Worm (Caenorhabditis elegans) whole organism, L4 larva: Measurements from ENCODE around the gene lgc-30.

ENCODE experiments used
- D1046.2 ChIP-seq: fragments of 200-800 bp; sonication (Bioruptor generic); IDR thresholded peaks from 2 replicates; pipeline ENCODE4 v1.3.6; 2022; ENCODE audit warnings: missing genetic modification characterization, missing compliant biosample characterization
- F37D6.2 ChIP-seq: sonication (generic microtip); optimal IDR thresholded peaks from 2 replicates; lab custom pipeline; 2016; ENCODE audit warnings: mild to moderate bottlenecking, missing genetic modification characterization, missing compliant biosample characterization
- F44E2.7 ChIP-seq: fragments of 200-800 bp; sonication (Bioruptor generic); IDR thresholded peaks from 2 replicates; pipeline ENCODE4 v2.1.2; 2022; ENCODE audit warnings: missing genetic modification characterization, missing compliant biosample characterization
- Y105C5A.15 ChIP-seq: fragments of 200-800 bp; sonication (Bioruptor generic); IDR thresholded peaks from 2 replicates; pipeline ENCODE4 v1.3.6; 2022; ENCODE audit warnings: missing genetic modification characterization, missing compliant biosample characterization
- ZK337.2 ChIP-seq: fragments of 200-800 bp; sonication (Bioruptor generic); IDR thresholded peaks from 2 replicates; pipeline ENCODE4 v1.3.6; 2022; ENCODE audit warnings: missing genetic modification reagents, missing genetic modification characterization, missing compliant biosample characterization
- ZK546.5 ChIP-seq, 2 experiments: sonication (generic microtip); optimal IDR thresholded peaks; 2 replicates each; lab custom pipeline; 2017; ENCODE audit warnings: missing biosample characterization in 2 of 2, missing genetic modification characterization in 2 of 2
- aha-1 ChIP-seq: fragments of 150-350 bp; peaks from one replicate; lab custom pipeline; 2014; ENCODE audit warnings: missing biosample characterization, missing genetic modification characterization
- ama-1 ChIP-seq: fragments of 150-350 bp; optimal IDR thresholded peaks from 2 replicates; lab custom pipeline; 2014; ENCODE audit warnings: inconsistent platforms, mixed read lengths
- ceh-32 ChIP-seq: sonication (generic microtip); optimal IDR thresholded peaks from 2 replicates; lab custom pipeline; 2016; ENCODE audit warnings: mild to moderate bottlenecking, missing genetic modification characterization, missing compliant biosample characterization; ENCODE audit not compliant: poor library complexity
- ces-1 ChIP-seq: fragments of 150-350 bp; sonication (generic microtip); optimal IDR thresholded peaks from 4 replicates; lab custom pipeline; 2014; ENCODE audit warnings: missing biosample characterization, missing genetic modification reagents, missing genetic modification characterization
- dmd-6 ChIP-seq: fragments of 200-800 bp; sonication (Bioruptor generic); IDR thresholded peaks from 2 replicates; pipeline ENCODE4 v1.3.6; 2022; ENCODE audit warnings: missing genetic modification reagents, missing genetic modification characterization, missing compliant biosample characterization
- fos-1 ChIP-seq: fragments of 150-350 bp; optimal IDR thresholded peaks from 2 replicates; lab custom pipeline; 2014; ENCODE audit warnings: missing biosample characterization, missing genetic modification characterization
- jun-1 ChIP-seq: fragments of 150-350 bp; optimal IDR thresholded peaks from 2 replicates; lab custom pipeline; 2014; ENCODE audit warnings: missing biosample characterization, missing genetic modification reagents, missing genetic modification characterization
- lim-7 ChIP-seq: fragments of 200-800 bp; sonication (Bioruptor generic); IDR thresholded peaks from 2 replicates; pipeline ENCODE4 v1.3.6; 2022; ENCODE audit warnings: missing genetic modification characterization, missing compliant biosample characterization
- lin-15B ChIP-seq: fragments of 150-350 bp; sonication (generic microtip); optimal IDR thresholded peaks from 3 replicates; lab custom pipeline; 2014; ENCODE audit warnings: missing biosample characterization, missing genetic modification characterization
- lin-39 ChIP-seq: fragments of 150-350 bp; optimal IDR thresholded peaks from 2 replicates; lab custom pipeline; 2014; ENCODE audit warnings: missing biosample characterization, missing genetic modification reagents, missing genetic modification characterization
- mxl-2 ChIP-seq: fragments of 200-800 bp; sonication (Bioruptor generic); conservative IDR thresholded peaks from 2 replicates; pipeline ENCODE4 v1.3.6; 2022; ENCODE audit warnings: missing genetic modification reagents, missing genetic modification characterization, missing compliant biosample characterization
- nhr-11 ChIP-seq: fragments of 150-350 bp; optimal IDR thresholded peaks from 2 replicates; lab custom pipeline; 2014; ENCODE audit warnings: missing biosample characterization, missing genetic modification characterization
- nhr-48 ChIP-seq: sonication (generic microtip); optimal IDR thresholded peaks from 2 replicates; lab custom pipeline; 2016; ENCODE audit warnings: mild to moderate bottlenecking, missing genetic modification characterization, missing compliant biosample characterization
- nhr-6 ChIP-seq: fragments of 150-350 bp; optimal IDR thresholded peaks from 2 replicates; lab custom pipeline; 2014; ENCODE audit warnings: missing biosample characterization, missing genetic modification characterization
- nhr-76 ChIP-seq: fragments of 150-350 bp; optimal IDR thresholded peaks from 2 replicates; lab custom pipeline; 2014; ENCODE audit warnings: missing biosample characterization, missing genetic modification characterization
- nhr-77 ChIP-seq: fragments of 150-350 bp; optimal IDR thresholded peaks from 2 replicates; lab custom pipeline; 2014; ENCODE audit warnings: missing biosample characterization, missing genetic modification characterization
- php-3 ChIP-seq: fragments of 200-800 bp; sonication (Bioruptor generic); IDR thresholded peaks from 2 replicates; pipeline ENCODE4 v1.3.6; 2022; ENCODE audit warnings: missing genetic modification reagents, missing genetic modification characterization, missing compliant biosample characterization
- pqm-1 ChIP-seq: sonication (generic microtip); optimal IDR thresholded peaks from 2 replicates; lab custom pipeline; 2017; ENCODE audit warnings: missing biosample characterization, missing genetic modification characterization
- saeg-2 ChIP-seq: fragments of 200-800 bp; sonication (Bioruptor generic); IDR thresholded peaks from 2 replicates; pipeline ENCODE4 v1.3.6; 2022; ENCODE audit warnings: missing genetic modification reagents, missing genetic modification characterization, missing compliant biosample characterization
- set-16 ChIP-seq: fragments of 200-800 bp; sonication (Bioruptor generic); IDR thresholded peaks from 2 replicates; pipeline ENCODE4 v1.3.6; 2022; ENCODE audit warnings: missing genetic modification reagents, missing genetic modification characterization, missing compliant biosample characterization
- snpc-4 ChIP-seq: fragments of 150-350 bp; optimal IDR thresholded peaks from 2 replicates; lab custom pipeline; 2014; ENCODE audit warnings: missing biosample characterization, missing genetic modification characterization
- spr-3 ChIP-seq: fragments of 200-800 bp; sonication (Bioruptor generic); optimal IDR thresholded peaks from 2 replicates; lab custom pipeline; 2018; ENCODE audit warnings: mild to moderate bottlenecking, missing genetic modification characterization, missing compliant biosample characterization
- tra-1 ChIP-seq: fragments of 200-800 bp; sonication (Bioruptor generic); IDR thresholded peaks from 2 replicates; pipeline ENCODE4 v1.3.6; 2022; ENCODE audit warnings: missing genetic modification reagents, missing genetic modification characterization, missing compliant biosample characterization
- unc-130 ChIP-seq: sonication (generic microtip); optimal IDR thresholded peaks from 2 replicates; lab custom pipeline; 2016; ENCODE audit warnings: missing genetic modification reagents, missing genetic modification characterization, missing compliant biosample characterization
- vab-7 ChIP-seq: fragments of 200-800 bp; sonication (Bioruptor generic); IDR thresholded peaks from 2 replicates; pipeline ENCODE4 v1.3.6; 2022; ENCODE audit warnings: missing genetic modification reagents, missing genetic modification characterization, missing compliant biosample characterization
- ztf-11 ChIP-seq: fragments of 150-350 bp; optimal IDR thresholded peaks from 2 replicates; lab custom pipeline; 2014; ENCODE audit warnings: missing biosample characterization, missing genetic modification characterization

lgc-30 gene

DNA sequence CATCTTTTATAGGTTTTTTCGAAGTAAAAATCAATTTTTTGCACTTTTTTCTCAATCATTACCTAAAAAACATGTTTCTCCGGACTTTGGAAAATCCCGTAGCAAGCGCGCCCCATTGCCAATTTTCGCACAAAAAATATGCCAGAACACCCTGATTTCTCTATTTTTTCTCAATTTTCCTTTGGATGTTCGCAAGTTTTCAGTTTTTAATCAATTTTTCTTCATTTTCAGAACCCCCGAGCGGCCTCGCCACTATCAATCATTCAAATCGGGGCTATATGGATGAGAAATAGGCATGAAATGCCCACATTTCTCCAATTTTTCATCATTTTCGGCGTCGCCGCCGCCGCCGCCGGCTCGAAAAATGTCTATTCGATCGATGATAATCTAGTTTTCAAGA is 34.5 kb downstream of the lgc-30 start, which contains the start of gene plx-1:
Gene plx-1 (plus strand): TSS at position 301 of the 400 bp plus-strand sequence.
- TF ChIP-seq nhr-77 (tag; lab: Kevin White, UChicago) (no peak), spr-3 (GFP tag; lab: Kevin White, UChicago) (no peak), php-3 (GFP tag; lab: Robert Waterston, UW) (no peak), ceh-32 (tag; lab: Kevin White, UChicago) (no peak), ama-1 (lab: Kevin White, UChicago) (no peak), aha-1 (no peak), saeg-2 (GFP tag; lab: Robert Waterston, UW) (no peak), F44E2.7 (no peak), F37D6.2 (tag; lab: Kevin White, UChicago) (no peak), lin-15B (tag; lab: Kevin White, UChicago) (no peak), dmd-6 (GFP tag; lab: Robert Waterston, UW) (no peak), tra-1 (no peak), jun-1 (tag; lab: Kevin White, UChicago) (no peak), ces-1 (GFP tag; lab: Kevin White, UChicago) (no peak), set-16 (GFP tag; lab: Robert Waterston, UW) (no peak), snpc-4 (tag; lab: Kevin White, UChicago) (no peak), vab-7 (GFP tag; lab: Robert Waterston, UW) (no peak)

DNA sequence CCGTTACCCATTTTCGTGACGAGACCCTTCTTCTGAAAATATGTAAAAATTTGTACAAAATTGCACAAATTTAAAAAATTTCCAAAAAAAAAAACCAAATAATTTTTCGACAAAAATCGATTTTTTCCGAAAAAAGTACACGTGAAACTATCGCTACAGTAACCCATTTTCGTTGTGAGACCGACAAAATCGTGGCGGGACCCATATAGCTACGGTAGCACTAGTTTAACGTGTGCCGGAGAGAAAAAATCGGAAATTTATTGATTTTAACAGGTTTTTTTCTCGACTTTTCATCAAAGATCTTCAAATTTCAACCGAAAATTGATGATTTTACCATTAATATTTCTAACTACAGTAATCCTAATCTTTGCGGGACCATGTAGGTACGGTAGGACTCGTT is 35.5 kb downstream of the lgc-30 start:
- TF ChIP-seq spr-3 (GFP tag; lab: Kevin White, UChicago) (no peak), snpc-4 (tag; lab: Kevin White, UChicago) (no peak), mxl-2 (GFP tag; lab: Robert Waterston, UW) (no peak), F44E2.7 (no peak), ceh-32 (tag; lab: Kevin White, UChicago) (no peak), unc-130 (GFP tag; lab: Kevin White, UChicago) (no peak), lin-15B (tag; lab: Kevin White, UChicago) (no peak), ZK546.5 (tag; optimal IDR thresholded peaks at IDR 0.05; lab: Kevin White, UChicago) (no peak), pqm-1 (tag; lab: Kevin White, UChicago) (no peak), ZK337.2 (GFP tag; lab: Robert Waterston, UW) (no peak), lin-39 (tag; lab: Kevin White, UChicago) (no peak)

DNA sequence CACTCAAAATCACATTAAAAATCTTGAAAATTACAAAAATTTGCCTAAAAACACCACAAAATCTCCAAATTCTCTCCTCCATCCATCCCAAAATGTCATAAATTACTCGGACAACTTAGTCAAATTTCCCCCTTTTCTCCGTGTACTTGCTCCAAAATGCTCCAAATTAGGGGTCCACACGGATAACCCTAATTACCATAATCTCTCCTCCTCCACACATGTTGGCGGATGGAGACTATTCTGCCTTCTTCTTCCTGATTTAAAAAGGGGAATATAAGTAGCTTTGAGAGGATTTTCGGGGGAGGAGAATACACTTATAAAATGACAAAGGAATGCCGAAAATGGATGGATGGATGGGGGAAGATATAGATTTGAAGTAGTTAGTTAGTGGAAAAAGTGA is 37.2 kb downstream of the lgc-30 start:
- TF ChIP-seq saeg-2 (GFP tag; lab: Robert Waterston, UW) (no peak), lim-7 (no peak), nhr-76 (tag; lab: Kevin White, UChicago) (no peak), nhr-6 (no peak), nhr-77 (tag; lab: Kevin White, UChicago) (no peak), spr-3 (GFP tag; lab: Kevin White, UChicago) (no peak), F44E2.7 (no peak), aha-1 (no peak), vab-7 (GFP tag; lab: Robert Waterston, UW) (no peak)
- TF ChIP-seq, all 104 proteins: peak for 0

DNA sequence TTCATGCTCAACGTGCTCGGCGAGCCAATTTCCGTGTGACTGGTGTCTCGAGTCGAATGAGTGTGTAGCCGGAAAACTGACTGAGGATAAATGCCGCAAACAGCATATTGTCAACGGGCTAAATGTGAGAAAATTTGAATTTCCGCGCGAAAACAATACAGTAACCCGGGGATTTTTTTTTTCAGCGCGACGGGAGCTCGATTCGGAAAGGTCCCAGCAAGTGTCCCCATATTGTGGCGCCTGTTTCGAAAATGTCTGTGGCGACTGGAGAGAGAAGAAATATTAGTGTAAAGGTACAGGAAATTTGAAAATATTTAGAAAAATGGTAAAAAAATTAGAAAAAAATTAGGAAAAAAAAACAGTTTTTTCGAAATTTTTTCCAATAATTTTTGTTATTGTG is 46.4 kb downstream of the lgc-30 start:
- TF ChIP-seq aha-1 (peak; percentile 95), nhr-11 (no peak), lim-7 (no peak)

ce11 chrIV:972401-972800 is 47.7 kb downstream of the lgc-30 start:
- TF ChIP-seq nhr-48 (tag; lab: Kevin White, UChicago) (no peak), ztf-11 (no peak), Y105C5A.15 (GFP tag; lab: Robert Waterston, UW) (no peak), set-16 (GFP tag; lab: Robert Waterston, UW) (0 out of 2 replicates have a peak, but pooled peaks have one; percentile 19), fos-1 (tag; lab: Kevin White, UChicago) (no peak), nhr-77 (tag; lab: Kevin White, UChicago) (no peak), D1046.2 (0 out of 2 replicates have a peak, but pooled peaks have one; percentile 51)
- TF ChIP-seq, all 104 proteins: peak for 2
